Worm (Caenorhabditis elegans) whole organism, young adult: ENCODE results near the gene dpff-1.

ENCODE experiments used
- F10E7.11 ChIP-seq: sonication (generic microtip); optimal IDR thresholded peaks from 2 replicates; lab custom pipeline; 2017; ENCODE audit warnings: mild to moderate bottlenecking, missing genetic modification characterization, moderate library complexity, missing compliant biosample characterization
- cebp-1 ChIP-seq, 2 experiments: fragments of 200-800 bp in 1 of 2; sonication (Bioruptor generic) in 1 of 2; sonication (generic microtip) in 1 of 2; IDR thresholded peaks in 1 of 2; optimal IDR thresholded peaks in 1 of 2; 2 replicates each; pipeline versions ENCODE4 v1.3.6 to Lab custom; 2017 to 2022; ENCODE audit warnings: missing compliant biosample characterization in 2 of 2, missing genetic modification characterization in 2 of 2, mild to moderate bottlenecking in 1 of 2, missing genetic modification reagents in 1 of 2, moderate library complexity in 1 of 2
- fkh-3 ChIP-seq: sonication (generic microtip); optimal IDR thresholded peaks from 2 replicates; lab custom pipeline; 2016; ENCODE audit warnings: mild to moderate bottlenecking, missing genetic modification characterization, missing compliant biosample characterization
- hsf-1 ChIP-seq: fragments of 200-800 bp; sonication (Bioruptor generic); IDR thresholded peaks from 2 replicates; pipeline ENCODE4 v1.3.6; 2022; ENCODE audit warnings: missing genetic modification reagents, missing genetic modification characterization, missing compliant biosample characterization
- mcd-1 ChIP-seq: fragments of 200-800 bp; sonication (Bioruptor generic); IDR thresholded peaks from 2 replicates; pipeline ENCODE4 v1.3.6; 2022; ENCODE audit warnings: missing genetic modification reagents, missing genetic modification characterization, missing compliant biosample characterization
- pha-4 ChIP-seq: fragments of 150-350 bp; sonication (generic microtip); optimal IDR thresholded peaks from 2 replicates; lab custom pipeline; 2014; ENCODE audit warnings: missing biosample characterization, missing genetic modification reagents, missing genetic modification characterization
- snpc-4 ChIP-seq, 5 experiments: fragments of 150-350 bp in 1 of 5; sonication (generic microtip) in 4 of 5; optimal IDR thresholded peaks; 2 replicates each; lab custom pipeline; 2014 to 2018; ENCODE audit warnings: missing genetic modification characterization in 5 of 5, missing biosample characterization in 3 of 5, antibody characterized with exemption in 2 of 5, mild to moderate bottlenecking in 2 of 5, missing compliant biosample characterization in 2 of 5, missing genotype in 2 of 5, moderate library complexity in 2 of 5, missing genetic modification reagents in 1 of 5
- tbx-9 ChIP-seq: sonication (generic microtip); optimal IDR thresholded peaks from 2 replicates; lab custom pipeline; 2016; ENCODE audit warnings: borderline replicate concordance, missing genetic modification characterization, inconsistent platforms, missing compliant biosample characterization

- TF ChIP-seq cebp-1 (GFP tag; IDR thresholded peaks at IDR 0.05; lab: Robert Waterston, UW), result no peak
- no peak for TF ChIP-seq cebp-1 (tag; optimal IDR thresholded peaks at IDR 0.05; lab: Kevin White, UChicago)
- no peak for TF ChIP-seq mcd-1 (GFP tag; lab: Robert Waterston, UW)
- no peak for TF ChIP-seq F10E7.11 (tag; lab: Kevin White, UChicago)
- no peak for TF ChIP-seq fkh-3
- no peak for TF ChIP-seq snpc-4 (GFP tag; optimal IDR thresholded peaks at IDR 0.05; lab: Kevin White, UChicago)
- no peak for TF ChIP-seq snpc-4 (tag; optimal IDR thresholded peaks at IDR 0.05; lab: Kevin White, UChicago)
- no peak for TF ChIP-seq tbx-9 (tag; lab: Kevin White, UChicago)
- TF ChIP-seq hsf-1 (GFP tag; lab: Robert Waterston, UW), result no peak
- no peak for TF ChIP-seq pha-4 (tag; lab: Kevin White, UChicago)
These were observed 21.7 kb downstream of the dpff-1 start for ce11 chrIII:5884459-5884858.
